Worm (Caenorhabditis elegans) whole organism, late embryonic: ENCODE data around the gene vrp-1.

Experiments
- F13H6.1 ChIP-seq: sonication (generic microtip); optimal IDR thresholded peaks from 2 replicates; lab custom pipeline; 2016; ENCODE audit warnings: missing genetic modification characterization, missing compliant biosample characterization
- K02D7.2 ChIP-seq: sonication (generic microtip); optimal IDR thresholded peaks from 2 replicates; lab custom pipeline; 2017; ENCODE audit warnings: mild to moderate bottlenecking, missing genetic modification characterization, missing compliant biosample characterization
- K09A11.1 ChIP-seq: sonication (generic microtip); optimal IDR thresholded peaks from 2 replicates; lab custom pipeline; 2017; ENCODE audit warnings: antibody characterized with exemption, mild to moderate bottlenecking, missing genetic modification characterization, missing compliant biosample characterization; ENCODE audit not compliant: insufficient read depth
- T23F11.4 ChIP-seq: fragments of 200-800 bp; sonication (Bioruptor generic); optimal IDR thresholded peaks from 2 replicates; lab custom pipeline; 2018; ENCODE audit warnings: mild to moderate bottlenecking, missing genetic modification characterization, missing compliant biosample characterization
- ahr-1 ChIP-seq: sonication (generic microtip); optimal IDR thresholded peaks from 2 replicates; lab custom pipeline; 2016; ENCODE audit warnings: missing genetic modification characterization, missing compliant biosample characterization
- ama-1 ChIP-seq: fragments of 150-350 bp; optimal IDR thresholded peaks from 2 replicates; lab custom pipeline; 2014
- ceh-18 ChIP-seq: sonication (generic microtip); optimal IDR thresholded peaks from 2 replicates; lab custom pipeline; 2016; ENCODE audit warnings: missing genetic modification characterization, missing compliant biosample characterization
- ceh-19 ChIP-seq: fragments of 200-800 bp; sonication (Bioruptor generic); optimal IDR thresholded peaks from 2 replicates; lab custom pipeline; 2018; ENCODE audit warnings: mild to moderate bottlenecking, missing genetic modification characterization, missing compliant biosample characterization
- ceh-2 ChIP-seq: sonication (generic microtip); optimal IDR thresholded peaks from 2 replicates; lab custom pipeline; 2016; ENCODE audit warnings: missing genotype, missing genetic modification characterization, missing compliant biosample characterization
- ceh-31 ChIP-seq: sonication (generic microtip); optimal IDR thresholded peaks from 2 replicates; lab custom pipeline; 2016; ENCODE audit warnings: missing genetic modification characterization, missing compliant biosample characterization
- ceh-34 ChIP-seq: sonication (generic microtip); optimal IDR thresholded peaks from 2 replicates; lab custom pipeline; 2016; ENCODE audit warnings: mild to moderate bottlenecking, missing genetic modification characterization, missing compliant biosample characterization
- ceh-48 ChIP-seq: sonication (generic microtip); optimal IDR thresholded peaks from 2 replicates; lab custom pipeline; 2016; ENCODE audit warnings: missing genetic modification characterization, inconsistent platforms, missing compliant biosample characterization
- che-1 ChIP-seq: sonication (generic microtip); optimal IDR thresholded peaks from 2 replicates; lab custom pipeline; 2016; ENCODE audit warnings: mild to moderate bottlenecking, missing genetic modification characterization, missing compliant biosample characterization
- dmd-4 ChIP-seq: sonication (generic microtip); optimal IDR thresholded peaks from 2 replicates; lab custom pipeline; 2016; ENCODE audit warnings: borderline replicate concordance, missing genetic modification characterization, missing compliant biosample characterization
- elt-2 ChIP-seq: sonication (generic microtip); optimal IDR thresholded peaks from 2 replicates; lab custom pipeline; 2016; ENCODE audit warnings: missing genetic modification reagents, missing genetic modification characterization, missing compliant biosample characterization
- ets-4 ChIP-seq: sonication (generic microtip); optimal IDR thresholded peaks from 2 replicates; lab custom pipeline; 2016; ENCODE audit warnings: missing genetic modification characterization, missing compliant biosample characterization
- eyg-1 ChIP-seq: sonication (generic microtip); optimal IDR thresholded peaks from 2 replicates; lab custom pipeline; 2016; ENCODE audit warnings: missing genotype, missing genetic modification characterization, missing compliant biosample characterization
- fax-1 ChIP-seq: sonication (generic microtip); optimal IDR thresholded peaks from 2 replicates; lab custom pipeline; 2016; ENCODE audit warnings: missing genotype, missing genetic modification characterization, missing compliant biosample characterization
- fkh-6 ChIP-seq: sonication (generic microtip); optimal IDR thresholded peaks from 2 replicates; lab custom pipeline; 2016; ENCODE audit warnings: missing genetic modification characterization, missing compliant biosample characterization
- gmeb-2 ChIP-seq: sonication (generic microtip); optimal IDR thresholded peaks from 2 replicates; lab custom pipeline; 2016; ENCODE audit warnings: missing genetic modification characterization, inconsistent platforms, missing compliant biosample characterization
- hlh-13 ChIP-seq: fragments of 200-800 bp; sonication (Bioruptor generic); optimal IDR thresholded peaks from 2 replicates; lab custom pipeline; 2018; ENCODE audit warnings: mild to moderate bottlenecking, missing genetic modification characterization, missing compliant biosample characterization
- hlh-30 ChIP-seq: sonication (generic microtip); optimal IDR thresholded peaks from 2 replicates; lab custom pipeline; 2017; ENCODE audit warnings: antibody characterized with exemption, missing genetic modification characterization, missing compliant biosample characterization; ENCODE audit not compliant: insufficient read depth
- hlh-6 ChIP-seq: sonication (generic microtip); optimal IDR thresholded peaks from 2 replicates; lab custom pipeline; 2016; ENCODE audit warnings: missing genotype, missing genetic modification characterization, missing compliant biosample characterization
- hlh-8 ChIP-seq: sonication (generic microtip); optimal IDR thresholded peaks from 2 replicates; lab custom pipeline; 2016; ENCODE audit warnings: missing genotype, missing genetic modification characterization, missing compliant biosample characterization
- madf-2 ChIP-seq: sonication (generic microtip); optimal IDR thresholded peaks from 2 replicates; lab custom pipeline; 2017; ENCODE audit warnings: missing genetic modification characterization, missing compliant biosample characterization
- mec-3 ChIP-seq: sonication (generic microtip); optimal IDR thresholded peaks from 2 replicates; lab custom pipeline; 2016; ENCODE audit warnings: borderline replicate concordance, missing genetic modification characterization, missing compliant biosample characterization
- nfya-1 ChIP-seq: sonication (generic microtip); optimal IDR thresholded peaks from 2 replicates; lab custom pipeline; 2017; ENCODE audit warnings: missing genetic modification characterization, mild to moderate bottlenecking, missing compliant biosample characterization, antibody characterized with exemption, moderate library complexity
- nhr-11 ChIP-seq: fragments of 150-350 bp; optimal IDR thresholded peaks from 2 replicates; lab custom pipeline; 2014; ENCODE audit warnings: missing biosample characterization, missing genetic modification characterization
- npax-4 ChIP-seq: sonication (generic microtip); optimal IDR thresholded peaks from 2 replicates; lab custom pipeline; 2016; ENCODE audit warnings: missing genetic modification characterization, missing compliant biosample characterization
- odd-2 ChIP-seq: sonication (generic microtip); optimal IDR thresholded peaks from 2 replicates; lab custom pipeline; 2017; ENCODE audit warnings: antibody characterized with exemption, mild to moderate bottlenecking, missing genetic modification characterization, missing compliant biosample characterization
- pag-3 ChIP-seq: sonication (generic microtip); optimal IDR thresholded peaks from 2 replicates; lab custom pipeline; 2016; ENCODE audit warnings: missing compliant biosample characterization, missing genetic modification characterization, borderline replicate concordance
- pha-2 ChIP-seq: sonication (generic microtip); optimal IDR thresholded peaks from 2 replicates; lab custom pipeline; 2017; ENCODE audit warnings: mild to moderate bottlenecking, missing genetic modification characterization, missing compliant biosample characterization
- ref-2 ChIP-seq: sonication (generic microtip); optimal IDR thresholded peaks from 2 replicates; lab custom pipeline; 2016; ENCODE audit warnings: missing genetic modification characterization, missing compliant biosample characterization
- rnt-1 ChIP-seq: sonication (generic microtip); optimal IDR thresholded peaks from 2 replicates; lab custom pipeline; 2016; ENCODE audit warnings: missing genetic modification characterization, missing compliant biosample characterization
- sox-2 ChIP-seq: fragments of 200-800 bp; sonication (Bioruptor generic); IDR thresholded peaks from 2 replicates; pipeline ENCODE4 v1.3.6; 2022; ENCODE audit warnings: missing genetic modification reagents, missing genetic modification characterization, missing compliant biosample characterization
- syd-9 ChIP-seq: sonication (generic microtip); optimal IDR thresholded peaks from 2 replicates; lab custom pipeline; 2016; ENCODE audit warnings: mild to moderate bottlenecking, missing genetic modification characterization, moderate library complexity, missing compliant biosample characterization
- tbx-2 ChIP-seq: sonication (generic microtip); optimal IDR thresholded peaks from 2 replicates; lab custom pipeline; 2016; ENCODE audit warnings: missing genetic modification characterization, missing compliant biosample characterization
- tbx-7 ChIP-seq: sonication (generic microtip); optimal IDR thresholded peaks from 2 replicates; lab custom pipeline; 2016; ENCODE audit warnings: missing genotype, missing genetic modification characterization, missing compliant biosample characterization
- unc-3 ChIP-seq, 2 experiments: fragments of 200-800 bp in 1 of 2; sonication (Bioruptor generic) in 1 of 2; sonication (generic microtip) in 1 of 2; conservative IDR thresholded peaks in 1 of 2; optimal IDR thresholded peaks in 1 of 2; 2 replicates each; pipeline versions ENCODE4 v1.3.6 to Lab custom; 2016 to 2022; ENCODE audit warnings: missing compliant biosample characterization in 2 of 2, missing genetic modification characterization in 2 of 2, missing genetic modification reagents in 1 of 2
- unc-42 ChIP-seq: sonication (generic microtip); optimal IDR thresholded peaks from 2 replicates; lab custom pipeline; 2016; ENCODE audit warnings: missing genotype, missing genetic modification characterization, missing compliant biosample characterization
- unc-55 ChIP-seq: sonication (generic microtip); optimal IDR thresholded peaks from 2 replicates; lab custom pipeline; 2017; ENCODE audit warnings: missing biosample characterization, missing genetic modification reagents, missing genetic modification characterization
- unc-86 ChIP-seq: sonication (generic microtip); optimal IDR thresholded peaks from 2 replicates; lab custom pipeline; 2016; ENCODE audit warnings: missing genetic modification characterization, missing compliant biosample characterization
- ztf-16 ChIP-seq: sonication (generic microtip); optimal IDR thresholded peaks from 2 replicates; lab custom pipeline; 2017; ENCODE audit warnings: missing genetic modification characterization, missing compliant biosample characterization

vrp-1 gene

ce11 chrIV:2994883-2995282 lies 17.5 kb upstream of the vrp-1 start:
- TF ChIP-seq madf-2 (tag; lab: Kevin White, UChicago) = no peak
- no peak for TF ChIP-seq syd-9 (tag; lab: Kevin White, UChicago)
- no peak for TF ChIP-seq fkh-6 (tag; lab: Kevin White, UChicago)
- TF ChIP-seq rnt-1 (tag; lab: Kevin White, UChicago) = no peak
- TF ChIP-seq ztf-16 (tag; lab: Kevin White, UChicago) = no peak
- no peak for TF ChIP-seq tbx-7 (tag; lab: Kevin White, UChicago)
- TF ChIP-seq tbx-2 = no peak
- TF ChIP-seq pag-3 (tag; lab: Kevin White, UChicago) = no peak
- TF ChIP-seq ceh-48 (tag; lab: Kevin White, UChicago) = no peak
- TF ChIP-seq ceh-34 (tag; lab: Kevin White, UChicago) = no peak
- TF ChIP-seq ama-1 (lab: Kevin White, UChicago) = no peak
- TF ChIP-seq ahr-1 (tag; lab: Kevin White, UChicago) = no peak
- TF ChIP-seq mec-3 (tag; lab: Kevin White, UChicago) = no peak
- TF ChIP-seq hlh-8 (tag; lab: Kevin White, UChicago) = no peak
- TF ChIP-seq odd-2 = no peak
- TF ChIP-seq npax-4 = no peak
- no peak for TF ChIP-seq elt-2 (tag; lab: Kevin White, UChicago)
- no peak for TF ChIP-seq gmeb-2 (tag; lab: Kevin White, UChicago)
- no peak for TF ChIP-seq hlh-13

ce11 chrIV:2995372-2995771 lies 17.0 kb upstream of the vrp-1 start, which contains the start of gene Y54G2A.26:
Gene Y54G2A.26 (minus strand): TSS chrIV:2995472.
- no peak for TF ChIP-seq ets-4 (tag; lab: Kevin White, UChicago)
- TF ChIP-seq, all 69 proteins: peak for 0

ce11 chrIV:2997302-2997701 lies 15.1 kb upstream of the vrp-1 start:
- TF ChIP-seq K09A11.1 (tag; lab: Kevin White, UChicago) (no peak), odd-2 (no peak), unc-3 (GFP tag; conservative IDR thresholded peaks at IDR 0.05; lab: Robert Waterston, UW) (no peak), unc-3 (tag; optimal IDR thresholded peaks at IDR 0.05; lab: Kevin White, UChicago) (no peak), fax-1 (no peak), nhr-11 (no peak), unc-55 (peak; percentile 24), ceh-34 (tag; lab: Kevin White, UChicago) (no peak), dmd-4 (tag; lab: Kevin White, UChicago) (no peak)

- 0 out of 2 replicates have a peak, but pooled peaks have one; percentile 11 for TF ChIP-seq unc-3 (GFP tag; conservative IDR thresholded peaks at IDR 0.05; lab: Robert Waterston, UW)
- peak; percentile 43 for TF ChIP-seq unc-3 (tag; optimal IDR thresholded peaks at IDR 0.05; lab: Kevin White, UChicago)
- TF ChIP-seq elt-2 (tag; lab: Kevin White, UChicago) = peak; percentile 5
- peak; percentile 57 for TF ChIP-seq ceh-48 (tag; lab: Kevin White, UChicago)
- peak; percentile 48 for TF ChIP-seq unc-86 (tag; lab: Kevin White, UChicago)
- TF ChIP-seq sox-2 = no peak
- TF ChIP-seq ceh-2 (tag; lab: Kevin White, UChicago) = peak; percentile 20
- no peak for TF ChIP-seq mec-3 (tag; lab: Kevin White, UChicago)
- TF ChIP-seq unc-42 (tag; lab: Kevin White, UChicago) = peak; percentile 45
- TF ChIP-seq pha-2 (tag; lab: Kevin White, UChicago) = no peak
- TF ChIP-seq F13H6.1 = no peak
- no peak for TF ChIP-seq hlh-8 (tag; lab: Kevin White, UChicago)
- TF ChIP-seq T23F11.4 (GFP tag; lab: Kevin White, UChicago) = no peak
- TF ChIP-seq syd-9 (tag; lab: Kevin White, UChicago) = peak; percentile 40
- TF ChIP-seq fkh-6 (tag; lab: Kevin White, UChicago) = no peak
- no peak for TF ChIP-seq eyg-1 (tag; lab: Kevin White, UChicago)
- TF ChIP-seq dmd-4 (tag; lab: Kevin White, UChicago) = peak; percentile 37
- TF ChIP-seq che-1 = peak; percentile 8
- TF ChIP-seq ets-4 (tag; lab: Kevin White, UChicago) = no peak
- TF ChIP-seq ztf-16 (tag; lab: Kevin White, UChicago) = no peak
- TF ChIP-seq ceh-18 (tag; lab: Kevin White, UChicago) = peak; percentile 54
- no peak for TF ChIP-seq hlh-13
- peak; percentile 86 for TF ChIP-seq ceh-31
- peak; percentile 43 for TF ChIP-seq nfya-1 (tag; lab: Kevin White, UChicago)
- TF ChIP-seq hlh-30 = no peak
- peak; percentile 67 for TF ChIP-seq ceh-19 (GFP tag; lab: Kevin White, UChicago)
- peak; percentile 76 for TF ChIP-seq ceh-34 (tag; lab: Kevin White, UChicago)
- TF ChIP-seq ahr-1 (tag; lab: Kevin White, UChicago) = no peak
- TF ChIP-seq npax-4 = no peak
- no peak for TF ChIP-seq K02D7.2
- TF ChIP-seq ref-2 (tag; lab: Kevin White, UChicago) = peak; percentile 36
- TF ChIP-seq hlh-6 (tag; lab: Kevin White, UChicago) = peak; percentile 47
Measured at ce11 chrIV:2998597-2999161, 13.7 kb upstream of the vrp-1 start.
